Fruit fly (Drosophila melanogaster): ENCODE data around the gene Dtd.

Dtd gene

dm6 chr3R:11435537-11436234 lies 5.8 kb downstream of the Dtd start, which contains the start of the genes Exd2 and CG5281 (continued):
- no peak; the same call in 1 of the 2 replicates for TF ChIP-seq sna (GFP tag; IDR thresholded peaks at IDR 0.05; ENCODE audit: partially characterized antibody)
- peak; percentile 21 for TF ChIP-seq CG9437 (GFP tag; optimal IDR thresholded peaks at IDR 0.05)
- TF ChIP-seq tin (GFP tag; optimal IDR thresholded peaks at IDR 0.05): peak; percentile 59
- TF ChIP-seq CG33557 (GFP tag; optimal IDR thresholded peaks at IDR 0.05): peak; percentile 66
- no peak for TF ChIP-seq CG16815 (GFP tag; optimal IDR thresholded peaks at IDR 0.05)
- TF ChIP-seq E2f2 (GFP tag; IDR thresholded peaks at IDR 0.05): peak; percentile 54
- TF ChIP-seq CG1602 (GFP tag; optimal IDR thresholded peaks at IDR 0.05): peak; percentile 42
- no peak for TF ChIP-seq danr (GFP tag; IDR thresholded peaks at IDR 0.05)
- TF ChIP-seq CG10959 (GFP tag; IDR thresholded peaks at IDR 0.05): no peak
- TF ChIP-seq tup (GFP tag; optimal IDR thresholded peaks at IDR 0.05): no peak
- no peak for TF ChIP-seq Adf1 (GFP tag; IDR thresholded peaks at IDR 0.05)
- peak; percentile 53 for TF ChIP-seq Abd-B (GFP tag; optimal IDR thresholded peaks at IDR 0.05)
- no peak for TF ChIP-seq nerfin-2 (GFP tag; IDR thresholded peaks at IDR 0.05; ENCODE audit: partially characterized antibody)
- TF ChIP-seq oc (tag; optimal IDR thresholded peaks at IDR 0.05): no peak
- no peak for TF ChIP-seq CG16813 (GFP tag; IDR thresholded peaks at IDR 0.05; ENCODE audit: partially characterized antibody)
- TF ChIP-seq Mes4 (GFP tag; optimal IDR thresholded peaks at IDR 0.05): peak; percentile 46
- peak; percentile 49 for TF ChIP-seq pum (GFP tag; optimal IDR thresholded peaks at IDR 0.05)
- no peak for TF ChIP-seq ranshi (GFP tag; IDR thresholded peaks at IDR 0.05)
- TF ChIP-seq twi (tag; optimal IDR thresholded peaks at IDR 0.05): peak; percentile 47
- TF ChIP-seq CG12104 (GFP tag; optimal IDR thresholded peaks at IDR 0.05): no peak
- peak; percentile 35 for TF ChIP-seq repo (GFP tag; optimal IDR thresholded peaks at IDR 0.05)
- TF ChIP-seq CG15269 (tag; optimal IDR thresholded peaks at IDR 0.05): peak; percentile 67
- peak; percentile 25 for TF ChIP-seq CG3163 (GFP tag; optimal IDR thresholded peaks at IDR 0.05)
- TF ChIP-seq mam (GFP tag; optimal IDR thresholded peaks at IDR 0.05): peak; percentile 44
- TF ChIP-seq Jarid2 (GFP tag; optimal IDR thresholded peaks at IDR 0.05): no peak
- TF ChIP-seq salm (tag; optimal IDR thresholded peaks at IDR 0.05): peak; percentile 2
- peak; percentile 57 for TF ChIP-seq CG13296 (GFP tag; optimal IDR thresholded peaks at IDR 0.05)
- peak; percentile 50 for TF ChIP-seq CG10654 (GFP tag; optimal IDR thresholded peaks at IDR 0.05)
- peak; percentile 22 for TF ChIP-seq CG1529 (GFP tag; optimal IDR thresholded peaks at IDR 0.05)
- peak; percentile 5 for TF ChIP-seq maf-S (GFP tag; optimal IDR thresholded peaks at IDR 0.05)
- peak; percentile 19 for TF ChIP-seq CG2202 (tag; optimal IDR thresholded peaks at IDR 0.05)
- TF ChIP-seq CG5245 (GFP tag; optimal IDR thresholded peaks at IDR 0.05): peak; percentile 14
- TF ChIP-seq croc (GFP tag; conservative IDR thresholded peaks at IDR 0.05): no peak
- TF ChIP-seq emc (GFP tag; optimal IDR thresholded peaks at IDR 0.05): no peak
- peak; percentile 53 for TF ChIP-seq CG4328 (GFP tag; optimal IDR thresholded peaks at IDR 0.05)
- peak; percentile 9 for TF ChIP-seq CG1233 (GFP tag; optimal IDR thresholded peaks at IDR 0.05)
- TF ChIP-seq al (GFP tag; IDR thresholded peaks at IDR 0.05): no peak
- peak; percentile 63 for TF ChIP-seq Fer3 (tag; optimal IDR thresholded peaks at IDR 0.05)
- TF ChIP-seq exex (tag; optimal IDR thresholded peaks at IDR 0.05): no peak
- no peak for TF ChIP-seq luna (GFP tag; optimal IDR thresholded peaks at IDR 0.05)
- peak; percentile 61 for TF ChIP-seq CG17912 (GFP tag; optimal IDR thresholded peaks at IDR 0.05)
- peak; percentile 35 for TF ChIP-seq CG8089 (GFP tag; optimal IDR thresholded peaks at IDR 0.05)
- TF ChIP-seq cg (GFP tag; optimal IDR thresholded peaks at IDR 0.05): no peak
- TF ChIP-seq CG10274 (GFP tag; optimal IDR thresholded peaks at IDR 0.05): no peak
- no peak for TF ChIP-seq Rx (GFP tag; IDR thresholded peaks at IDR 0.05)
- peak; percentile 65 for TF ChIP-seq unpg (GFP tag; optimal IDR thresholded peaks at IDR 0.05)
- TF ChIP-seq CG12219 (GFP tag; optimal IDR thresholded peaks at IDR 0.05): peak; percentile 30
- no peak for TF ChIP-seq CG4404 (GFP tag; IDR thresholded peaks at IDR 0.05)
- no peak for TF ChIP-seq HmgD (GFP tag; optimal IDR thresholded peaks at IDR 0.05)
- no peak for TF ChIP-seq corto (GFP tag; optimal IDR thresholded peaks at IDR 0.05)

Measured in whole organism, embryonic.